Fruit fly (Drosophila melanogaster) whole organism, embryonic: ENCODE data around the gene CG9919.
A peak's percentile ranks its signal among the peaks of the same experiment; 100 is the strongest.

Experiments
- BEAF-32 ChIP-seq: fragments of 200-800 bp; sonication (Bioruptor generic); optimal IDR thresholded peaks from 3 replicates; lab custom pipeline; 2017; ENCODE audit warnings: missing biosample characterization, missing genetic modification characterization, mild to moderate bottlenecking, moderate library complexity, missing genetic modification reagents
- CG11695 ChIP-seq: fragments of 200-800 bp; sonication (Bioruptor generic); IDR thresholded peaks from 3 replicates; pipeline ENCODE4 v1.3.6; 2022; ENCODE audit warnings: missing biosample characterization, missing genetic modification characterization
- CG13287 ChIP-seq: fragments of 200-800 bp; sonication (Bioruptor generic); IDR thresholded peaks from 2 replicates; pipeline ENCODE4 v1.3.6; 2022; ENCODE audit warnings: missing biosample characterization, missing genetic modification characterization; ENCODE audit not compliant: partially characterized antibody
- CG14050 ChIP-seq: fragments of 200-800 bp; sonication (Bioruptor generic); IDR thresholded peaks from 3 replicates; pipeline ENCODE4 v1.3.6; 2022; ENCODE audit warnings: missing biosample characterization, missing genetic modification characterization
- CG15514 ChIP-seq: fragments of 200-800 bp; sonication (Bioruptor generic); optimal IDR thresholded peaks from 3 replicates; lab custom pipeline; 2017; ENCODE audit warnings: missing biosample characterization, missing genetic modification characterization, mild to moderate bottlenecking, moderate library complexity, missing genetic modification reagents
- CG1603 ChIP-seq: fragments of 200-800 bp; sonication (Bioruptor generic); optimal IDR thresholded peaks from 2 replicates; lab custom pipeline; 2019; ENCODE audit warnings: missing biosample characterization, mild to moderate bottlenecking, missing genetic modification characterization, moderate library complexity
- CG16813 ChIP-seq: fragments of 200-800 bp; sonication (Bioruptor generic); IDR thresholded peaks from 3 replicates; pipeline ENCODE4 v1.3.6; 2022; ENCODE audit warnings: missing biosample characterization, missing genetic modification characterization; ENCODE audit not compliant: partially characterized antibody
- CG16863 ChIP-seq: fragments of 200-800 bp; sonication (Bioruptor generic); optimal IDR thresholded peaks from 3 replicates; lab custom pipeline; 2016; ENCODE audit warnings: missing biosample characterization, missing genetic modification characterization
- CG18011 ChIP-seq: fragments of 200-800 bp; sonication (Bioruptor generic); optimal IDR thresholded peaks from 2 replicates; lab custom pipeline; 2017; ENCODE audit warnings: missing biosample characterization, missing genetic modification characterization, mild to moderate bottlenecking, moderate library complexity, missing genotype
- CG2116 ChIP-seq: fragments of 200-800 bp; sonication (Bioruptor generic); optimal IDR thresholded peaks from 3 replicates; lab custom pipeline; 2018; ENCODE audit warnings: missing biosample characterization, mild to moderate bottlenecking, missing genetic modification characterization
- CG34224 ChIP-seq: fragments of 200-800 bp; sonication (Bioruptor generic); IDR thresholded peaks from 3 replicates; pipeline ENCODE4 v1.3.6; 2022; ENCODE audit warnings: missing biosample characterization, missing genetic modification characterization; ENCODE audit not compliant: partially characterized antibody
- CG43689 ChIP-seq: fragments of 200-800 bp; sonication (Bioruptor generic); IDR thresholded peaks from 2 replicates; pipeline ENCODE4 v1.3.6; 2022; ENCODE audit warnings: missing biosample characterization, missing genetic modification characterization
- CG7357 ChIP-seq: fragments of 200-800 bp; sonication (Bioruptor generic); IDR thresholded peaks from 3 replicates; pipeline ENCODE4 v1.3.6; 2022; ENCODE audit warnings: missing biosample characterization, missing genetic modification characterization
- CG7987 ChIP-seq: fragments of 200-800 bp; sonication (Bioruptor generic); optimal IDR thresholded peaks from 2 replicates; lab custom pipeline; 2018; ENCODE audit warnings: missing biosample characterization, mild to moderate bottlenecking, missing genetic modification characterization, moderate library complexity
- Dll ChIP-seq: fragments of 200-800 bp; sonication (Bioruptor generic); IDR thresholded peaks from 4 replicates; pipeline ENCODE4 v1.3.6; 2022; ENCODE audit warnings: missing biosample characterization, missing genetic modification characterization; ENCODE audit not compliant: partially characterized antibody
- Doc3 ChIP-seq: fragments of 200-800 bp; sonication (Bioruptor generic); IDR thresholded peaks from 3 replicates; pipeline ENCODE4 v1.3.6; 2022; ENCODE audit warnings: missing biosample characterization, missing genetic modification characterization; ENCODE audit not compliant: partially characterized antibody
- Dp ChIP-seq: fragments of 200-800 bp; sonication (Bioruptor generic); optimal IDR thresholded peaks from 2 replicates; lab custom pipeline; 2018; ENCODE audit warnings: missing biosample characterization, mild to moderate bottlenecking, missing genetic modification characterization, moderate library complexity
- Dref ChIP-seq: fragments of 200-800 bp; sonication (Bioruptor generic); IDR thresholded peaks from 2 replicates; pipeline ENCODE4 v1.3.6; 2022; ENCODE audit warnings: missing biosample characterization, missing genetic modification characterization
- E2f2 ChIP-seq: fragments of 200-800 bp; sonication (Bioruptor generic); IDR thresholded peaks from 2 replicates; pipeline ENCODE4 v1.3.6; 2022; ENCODE audit warnings: missing biosample characterization, missing genetic modification characterization
- Ets97D ChIP-seq: fragments of 200-800 bp; sonication (Bioruptor generic); optimal IDR thresholded peaks from 3 replicates; lab custom pipeline; 2016; ENCODE audit warnings: missing biosample characterization, missing genetic modification characterization
- Lim3 ChIP-seq: fragments of 200-800 bp; sonication (Bioruptor generic); IDR thresholded peaks from 2 replicates; pipeline ENCODE4 v1.3.6; 2022; ENCODE audit warnings: missing biosample characterization, missing genetic modification characterization
- Lpt ChIP-seq: fragments of >200 bp; optimal IDR thresholded peaks from 2 replicates; lab custom pipeline; 2018; ENCODE audit warnings: missing biosample characterization, missing genetic modification characterization
- Myb ChIP-seq: fragments of 200-800 bp; sonication (Bioruptor generic); optimal IDR thresholded peaks from 2 replicates; lab custom pipeline; 2016; ENCODE audit warnings: missing biosample characterization, missing genetic modification characterization
- Oaz ChIP-seq: fragments of 200-800 bp; sonication (Bioruptor generic); IDR thresholded peaks from 2 replicates; pipeline ENCODE4 v1.3.6; 2022; ENCODE audit warnings: missing biosample characterization, missing genetic modification characterization
- Opbp ChIP-seq: fragments of 200-800 bp; sonication (Bioruptor generic); IDR thresholded peaks from 3 replicates; pipeline ENCODE4 v1.3.6; 2022; ENCODE audit warnings: missing biosample characterization, missing genetic modification characterization; ENCODE audit not compliant: partially characterized antibody
- Ptx1 ChIP-seq: fragments of 200-800 bp; sonication (Bioruptor generic); IDR thresholded peaks from 2 replicates; pipeline ENCODE4 v1.3.6; 2022; ENCODE audit warnings: missing biosample characterization, missing genetic modification characterization
- Scr ChIP-seq: fragments of 200-800 bp; sonication (Bioruptor generic); IDR thresholded peaks from 2 replicates; pipeline ENCODE4 v1.3.6; 2022; ENCODE audit warnings: missing biosample characterization, missing genetic modification characterization; ENCODE audit not compliant: partially characterized antibody
- Sry-δ ChIP-seq: fragments of 200-800 bp; sonication (Bioruptor generic); optimal IDR thresholded peaks from 2 replicates; lab custom pipeline; 2016; ENCODE audit warnings: missing biosample characterization, missing genetic modification characterization
- bbx ChIP-seq: fragments of 200-800 bp; sonication (Bioruptor generic); IDR thresholded peaks from 2 replicates; pipeline ENCODE4 v1.3.6; 2022; ENCODE audit warnings: missing biosample characterization, missing genetic modification characterization; ENCODE audit not compliant: partially characterized antibody
- crol ChIP-seq: fragments of 200-800 bp; sonication (Bioruptor generic); IDR thresholded peaks from 2 replicates; pipeline ENCODE4 v1.3.6; 2022; ENCODE audit warnings: missing biosample characterization, missing genetic modification characterization
- en ChIP-seq: fragments of 200-800 bp; sonication (Bioruptor generic); optimal IDR thresholded peaks from 2 replicates; lab custom pipeline; 2016; ENCODE audit warnings: missing biosample characterization, missing genetic modification characterization
- eve ChIP-seq, 2 experiments: fragments of >200 bp; optimal IDR thresholded peaks; 2 replicates each; lab custom pipeline; 2017; ENCODE audit warnings: missing biosample characterization in 2 of 2, missing genetic modification characterization in 2 of 2
- exex ChIP-seq: fragments of 200-800 bp; sonication (Bioruptor generic); optimal IDR thresholded peaks from 4 replicates; lab custom pipeline; 2018; ENCODE audit warnings: missing biosample characterization, mild to moderate bottlenecking, missing genetic modification characterization, moderate library complexity
- fru ChIP-seq: fragments of >200 bp; optimal IDR thresholded peaks from 2 replicates; lab custom pipeline; 2017
- hbn ChIP-seq: fragments of 200-800 bp; sonication (Bioruptor generic); IDR thresholded peaks from 2 replicates; pipeline ENCODE4 v1.3.6; 2022; ENCODE audit warnings: missing biosample characterization, missing genetic modification characterization; ENCODE audit not compliant: partially characterized antibody
- mam ChIP-seq: fragments of 200-800 bp; sonication (Bioruptor generic); optimal IDR thresholded peaks from 3 replicates; lab custom pipeline; 2016; ENCODE audit warnings: missing biosample characterization, missing genetic modification characterization
- oc ChIP-seq: fragments of 200-800 bp; sonication (Bioruptor generic); optimal IDR thresholded peaks from 2 replicates; lab custom pipeline; 2018; ENCODE audit warnings: missing biosample characterization, mild to moderate bottlenecking, missing genetic modification characterization, moderate library complexity
- pfk ChIP-seq: fragments of 200-800 bp; sonication (Bioruptor generic); optimal IDR thresholded peaks from 2 replicates; lab custom pipeline; 2018; ENCODE audit warnings: missing biosample characterization, mild to moderate bottlenecking, missing genetic modification characterization, moderate library complexity
- pzg ChIP-seq: fragments of 200-800 bp; sonication (Bioruptor generic); optimal IDR thresholded peaks from 3 replicates; lab custom pipeline; 2018; ENCODE audit warnings: missing biosample characterization, mild to moderate bottlenecking, missing genetic modification characterization, moderate library complexity
- run ChIP-seq: fragments of 200-800 bp; sonication (Bioruptor generic); optimal IDR thresholded peaks from 3 replicates; lab custom pipeline; 2018; ENCODE audit warnings: missing biosample characterization, mild to moderate bottlenecking, missing genetic modification characterization
- salm ChIP-seq: fragments of 200-800 bp; sonication (Bioruptor generic); optimal IDR thresholded peaks from 2 replicates; lab custom pipeline; 2018; ENCODE audit warnings: missing biosample characterization, mild to moderate bottlenecking, missing genetic modification characterization
- unc-4 ChIP-seq: fragments of 200-800 bp; sonication (Bioruptor generic); IDR thresholded peaks from 2 replicates; pipeline ENCODE4 v1.3.6; 2022; ENCODE audit warnings: missing biosample characterization, missing genetic modification characterization; ENCODE audit not compliant: partially characterized antibody
- vnd ChIP-seq: fragments of 200-800 bp; sonication (Bioruptor generic); IDR thresholded peaks from 3 replicates; pipeline ENCODE4 v1.3.6; 2022; ENCODE audit warnings: missing biosample characterization, missing genetic modification characterization; ENCODE audit not compliant: partially characterized antibody
- zfh2 ChIP-seq: fragments of 200-800 bp; sonication (Bioruptor generic); optimal IDR thresholded peaks from 2 replicates; lab custom pipeline; 2016; ENCODE audit warnings: missing biosample characterization, missing genetic modification characterization

Gene CG9919

dm6 chrX:16323063-16323462 is 7.5 kb downstream of the CG9919 start, which contains the start of the genes CG9917 and CG32579 (continued):
- TF ChIP-seq Myb (GFP tag; lab: Kevin White, UChicago) = peak; percentile 0
- TF ChIP-seq CG7987 (GFP tag; lab: Kevin White, UChicago) = no peak
- TF ChIP-seq CG11695 (GFP tag; lab: Robert Waterston, UW) = no peak
- no peak for TF ChIP-seq salm
- TF ChIP-seq zfh2 = no peak
- no peak for TF ChIP-seq eve (GFP tag; optimal IDR thresholded peaks at IDR 0.05; lab: Kevin White, UChicago)
- TF ChIP-seq CG7357 (GFP tag; lab: Robert Waterston, UW) = no peak
- TF ChIP-seq exex (tag; lab: Kevin White, UChicago) = no peak
- TF ChIP-seq, all 482 proteins: peak for 80

dm6 chrX:16321037-16321436 is 9.5 kb downstream of the CG9919 start:
- TF ChIP-seq Lpt (no peak), crol (GFP tag; lab: Robert Waterston, UW) (no peak), BEAF-32 (GFP tag; lab: Kevin White, UChicago) (peak; percentile 19), unc-4 (GFP tag; lab: Robert Waterston, UW) (peak; percentile 19; the same call in 1 of the 2 replicates), Sry-δ (GFP tag; lab: Kevin White, UChicago) (peak; percentile 1), CG1603 (tag; lab: Kevin White, UChicago) (peak; percentile 32), pfk (peak; percentile 75), CG15514 (GFP tag; lab: Kevin White, UChicago) (peak; percentile 93), Ets97D (GFP tag; lab: Kevin White, UChicago) (peak; percentile 51), pzg (GFP tag; lab: Kevin White, UChicago) (peak; percentile 29), mam (GFP tag; lab: Kevin White, UChicago) (no peak), CG13287 (GFP tag; lab: Robert Waterston, UW) (peak; percentile 29; the same call in 1 of the 2 replicates), oc (tag; lab: Kevin White, UChicago) (no peak), hbn (GFP tag; lab: Robert Waterston, UW) (0 out of 2 replicates have a peak, but pooled peaks have one; percentile 40), CG43689 (no peak), CG16813 (0 out of 3 replicates have a peak, but pooled peaks have one; percentile 42), fru (lab: Kevin White, UChicago) (no peak), CG14050 (no peak), E2f2 (GFP tag; lab: Robert Waterston, UW) (peak; percentile 86), en (GFP tag; lab: Kevin White, UChicago) (no peak), Doc3 (GFP tag; lab: Robert Waterston, UW) (0 out of 3 replicates have a peak, but pooled peaks have one; percentile 13), CG16863 (GFP tag; lab: Kevin White, UChicago) (no peak), bbx (GFP tag; lab: Robert Waterston, UW) (peak; percentile 42; the same call in 1 of the 2 replicates), Oaz (no peak), vnd (0 out of 3 replicates have a peak, but pooled peaks have one; percentile 31), Opbp (peak; percentile 17; the same call in 1 of the 3 replicates), Ptx1 (no peak), CG2116 (GFP tag; lab: Kevin White, UChicago) (peak; percentile 68), Dp (GFP tag; lab: Kevin White, UChicago) (peak; percentile 82), Dll (GFP tag; lab: Robert Waterston, UW) (0 out of 4 replicates have a peak, but pooled peaks have one; percentile 16), Dref (GFP tag; lab: Robert Waterston, UW) (peak; percentile 62), CG34224 (GFP tag; lab: Robert Waterston, UW) (peak; percentile 27; the same call in 1 of the 3 replicates), Lim3 (no peak), CG18011 (GFP tag; lab: Kevin White, UChicago) (no peak), Scr (peak; percentile 25), run (tag; lab: Kevin White, UChicago) (peak; percentile 11)
- TF ChIP-seq, all 482 proteins: peak for 23
